Worm (Caenorhabditis elegans): ENCODE data around the gene C12D5.9.

Gene C12D5.9

DNA sequence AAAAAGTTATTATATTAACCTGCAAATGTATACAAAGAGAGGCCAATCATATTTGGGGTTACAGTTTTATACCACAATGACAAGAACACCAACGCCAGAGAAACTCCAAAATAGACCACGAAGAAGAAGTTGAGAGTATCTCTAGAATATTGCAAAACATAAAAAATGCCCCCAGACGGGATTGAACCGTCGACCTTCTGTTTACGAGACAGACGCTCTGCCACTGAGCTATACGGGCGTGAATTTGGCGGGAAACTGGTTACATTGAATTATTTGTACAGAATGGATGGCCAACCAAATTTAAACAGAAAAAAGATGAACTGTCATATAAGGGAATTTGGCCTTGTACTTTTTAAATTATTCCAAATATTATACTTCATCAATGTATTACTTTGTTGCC is 40.7 kb upstream of the C12D5.9 start:
- TF ChIP-seq nhr-11 (tag; optimal IDR thresholded peaks at IDR 0.05) (no peak), ceh-19 (GFP tag; optimal IDR thresholded peaks at IDR 0.05) (no peak), nfya-1 (tag; optimal IDR thresholded peaks at IDR 0.05) (peak; percentile 3), T23F11.4 (GFP tag; optimal IDR thresholded peaks at IDR 0.05) (peak; percentile 8), K02D7.2 (tag; optimal IDR thresholded peaks at IDR 0.05) (peak; percentile 7), elt-2 (tag; optimal IDR thresholded peaks at IDR 0.05) (peak; percentile 5), dve-1 (tag; optimal IDR thresholded peaks at IDR 0.05) (peak; percentile 15)

DNA sequence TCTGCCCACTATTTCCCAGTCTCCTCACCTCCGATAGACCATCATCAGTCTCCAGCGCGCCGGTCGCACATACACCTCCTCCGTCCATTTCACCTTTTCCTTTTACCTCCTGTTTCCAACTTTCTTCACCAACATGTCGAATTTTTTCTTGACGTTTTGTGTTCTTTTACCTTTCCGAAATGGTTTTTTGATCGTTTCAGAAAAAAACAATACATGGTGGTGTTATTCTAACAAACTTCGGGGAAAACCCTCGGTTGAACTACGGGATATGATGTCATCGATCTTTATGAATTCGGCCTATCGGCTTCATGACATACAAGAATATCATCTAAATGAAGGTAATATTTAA is 38.9 kb upstream of the C12D5.9 start, which contains the start of gene Y97E10C.1:
TSS of gene Y97E10C.1 (plus strand) at position 201 of the 349 bp plus-strand sequence.
- TF ChIP-seq K09A11.1 (tag; optimal IDR thresholded peaks at IDR 0.05; ENCODE audit: insufficient read depth) (no peak), che-1 (tag; optimal IDR thresholded peaks at IDR 0.05) (no peak), ceh-2 (tag; optimal IDR thresholded peaks at IDR 0.05) (no peak), tbx-2 (tag; optimal IDR thresholded peaks at IDR 0.05) (no peak), K02D7.2 (tag; optimal IDR thresholded peaks at IDR 0.05) (no peak), madf-2 (tag; optimal IDR thresholded peaks at IDR 0.05) (no peak), sox-4 (tag; optimal IDR thresholded peaks at IDR 0.05) (no peak), ttx-3 (tag; optimal IDR thresholded peaks at IDR 0.05) (no peak), fkh-10 (GFP tag; optimal IDR thresholded peaks at IDR 0.05) (no peak), ceh-48 (tag; optimal IDR thresholded peaks at IDR 0.05) (no peak), ceh-19 (GFP tag; optimal IDR thresholded peaks at IDR 0.05) (no peak), unc-3 (GFP tag; conservative IDR thresholded peaks at IDR 0.05) (no peak), unc-3 (tag; optimal IDR thresholded peaks at IDR 0.05) (no peak), ceh-24 (tag; optimal IDR thresholded peaks at IDR 0.05) (no peak)

DNA sequence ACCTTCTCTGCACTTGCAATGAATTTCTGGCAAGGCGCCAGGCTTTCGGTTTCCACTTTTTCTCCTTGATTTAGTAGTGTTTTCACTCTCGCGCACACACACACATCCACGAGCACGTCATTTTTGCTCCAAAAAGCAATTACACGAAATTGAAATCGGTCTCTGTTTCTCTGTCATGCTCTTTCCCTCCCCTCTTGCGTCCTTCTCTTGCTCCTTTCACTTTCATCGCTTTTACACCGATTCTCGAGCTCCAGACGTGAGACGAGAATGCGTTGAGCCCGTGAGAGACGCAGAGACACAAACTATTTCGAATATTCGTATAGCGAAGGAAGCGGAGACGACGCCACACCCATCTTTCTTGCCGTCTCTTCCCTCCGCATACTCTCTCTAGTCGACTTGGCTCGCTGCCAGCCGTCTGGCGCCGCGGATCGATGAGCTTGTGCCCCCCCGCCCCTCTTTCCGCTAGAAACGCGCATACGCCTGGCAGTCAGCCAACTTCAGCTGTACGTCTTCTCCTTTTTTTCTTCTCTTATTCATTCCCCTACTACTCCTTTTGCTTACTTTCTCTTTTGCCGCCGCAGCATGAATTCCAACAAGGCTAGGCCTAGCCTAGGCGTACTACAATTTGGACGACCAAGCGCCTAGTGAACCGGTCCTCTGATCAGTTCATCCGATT is 38.4 kb upstream of the C12D5.9 start:
- TF ChIP-seq F13H6.1 (tag; optimal IDR thresholded peaks at IDR 0.05) (no peak), nfya-1 (tag; optimal IDR thresholded peaks at IDR 0.05) (peak; percentile 82), ceh-2 (tag; optimal IDR thresholded peaks at IDR 0.05) (peak; percentile 0), ceh-9 (tag; optimal IDR thresholded peaks at IDR 0.05) (no peak), hlh-8 (tag; optimal IDR thresholded peaks at IDR 0.05) (peak; percentile 31), pax-1 (tag; optimal IDR thresholded peaks at IDR 0.05) (no peak), lim-6 (tag; optimal IDR thresholded peaks at IDR 0.05) (peak; percentile 87), dmd-4 (tag; optimal IDR thresholded peaks at IDR 0.05; ENCODE audit: borderline replicate concordance) (peak; percentile 17), pat-9 (tag; optimal IDR thresholded peaks at IDR 0.05) (no peak), ceh-14 (tag; optimal IDR thresholded peaks at IDR 0.05) (peak; percentile 92), ref-2 (tag; optimal IDR thresholded peaks at IDR 0.05) (peak; percentile 11), unc-3 (GFP tag; conservative IDR thresholded peaks at IDR 0.05) (no peak), unc-3 (tag; optimal IDR thresholded peaks at IDR 0.05) (peak; percentile 51), ceh-31 (tag; optimal IDR thresholded peaks at IDR 0.05) (peak; percentile 77), sox-2 (GFP tag; IDR thresholded peaks at IDR 0.05) (no peak), syd-9 (tag; optimal IDR thresholded peaks at IDR 0.05) (peak; percentile 58), tbx-2 (tag; optimal IDR thresholded peaks at IDR 0.05) (peak; percentile 57), dve-1 (tag; optimal IDR thresholded peaks at IDR 0.05) (peak; percentile 32), ceh-22 (tag; optimal IDR thresholded peaks at IDR 0.05) (no peak), fkh-6 (tag; optimal IDR thresholded peaks at IDR 0.05) (no peak), unc-42 (tag; optimal IDR thresholded peaks at IDR 0.05) (peak; percentile 95), ceh-19 (GFP tag; optimal IDR thresholded peaks at IDR 0.05) (peak; percentile 47), hlh-13 (GFP tag; optimal IDR thresholded peaks at IDR 0.05) (peak; percentile 29), T23F11.4 (GFP tag; optimal IDR thresholded peaks at IDR 0.05) (peak; percentile 19), ceh-34 (tag; optimal IDR thresholded peaks at IDR 0.05) (peak; percentile 84), ceh-18 (tag; optimal IDR thresholded peaks at IDR 0.05) (peak; percentile 97), ceh-48 (tag; optimal IDR thresholded peaks at IDR 0.05) (peak; percentile 63), ahr-1 (tag; optimal IDR thresholded peaks at IDR 0.05) (no peak), unc-55 (GFP tag; optimal IDR thresholded peaks at IDR 0.05) (peak; percentile 20), rnt-1 (tag; optimal IDR thresholded peaks at IDR 0.05) (peak; percentile 53)

All from whole organism, late embryonic.